Worm (Caenorhabditis elegans) whole organism, early embryonic: ENCODE measurements around the gene C50E3.11.

ENCODE experiments used
- B0310.2 ChIP-seq: sonication (generic microtip); optimal IDR thresholded peaks from 2 replicates; lab custom pipeline; 2016; ENCODE audit warnings: mild to moderate bottlenecking, missing genetic modification characterization, missing compliant biosample characterization
- ama-1 ChIP-seq: fragments of 150-350 bp; optimal IDR thresholded peaks from 2 replicates; lab custom pipeline; 2014
- ceh-13 ChIP-seq: fragments of 200-800 bp; sonication (Bioruptor generic); optimal IDR thresholded peaks from 2 replicates; lab custom pipeline; 2018; ENCODE audit warnings: mild to moderate bottlenecking, missing genetic modification characterization, missing compliant biosample characterization
- ceh-36 ChIP-seq: sonication (generic microtip); optimal IDR thresholded peaks from 2 replicates; lab custom pipeline; 2016; ENCODE audit warnings: missing genetic modification characterization, inconsistent platforms, missing compliant biosample characterization
- ets-7 ChIP-seq: sonication (generic microtip); optimal IDR thresholded peaks from 2 replicates; lab custom pipeline; 2016; ENCODE audit warnings: missing genotype, missing genetic modification characterization, missing compliant biosample characterization
- flt-1 ChIP-seq: fragments of 200-800 bp; sonication (Bioruptor generic); IDR thresholded peaks from 2 replicates; pipeline ENCODE4 v1.3.6; 2022; ENCODE audit warnings: missing genetic modification characterization, missing compliant biosample characterization
- hmbx-1 ChIP-seq: sonication (generic microtip); optimal IDR thresholded peaks from 2 replicates; lab custom pipeline; 2016; ENCODE audit warnings: mild to moderate bottlenecking, missing genetic modification characterization, missing compliant biosample characterization
- hmg-4 ChIP-seq: fragments of 200-800 bp; sonication (Bioruptor generic); optimal IDR thresholded peaks from 2 replicates; lab custom pipeline; 2018; ENCODE audit warnings: mild to moderate bottlenecking, missing genetic modification characterization, missing compliant biosample characterization
- hnd-1 ChIP-seq: sonication (generic microtip); optimal IDR thresholded peaks from 2 replicates; lab custom pipeline; 2016; ENCODE audit warnings: missing genetic modification characterization, missing compliant biosample characterization
- scrt-1 ChIP-seq: fragments of 200-800 bp; sonication (Bioruptor generic); IDR thresholded peaks from 2 replicates; pipeline ENCODE4 v1.3.6; 2022; ENCODE audit warnings: missing genetic modification characterization, missing compliant biosample characterization
- sea-1 ChIP-seq: fragments of 200-800 bp; sonication (Bioruptor generic); conservative IDR thresholded peaks from 2 replicates; pipeline ENCODE4 v1.3.6; 2022; ENCODE audit warnings: missing genetic modification characterization, missing compliant biosample characterization
- tbx-11 ChIP-seq: fragments of 200-800 bp; sonication (Bioruptor generic); IDR thresholded peaks from 2 replicates; pipeline ENCODE4 v1.3.6; 2022; ENCODE audit warnings: missing genetic modification characterization, missing compliant biosample characterization
- tbx-37 ChIP-seq: fragments of 200-800 bp; sonication (Bioruptor generic); conservative IDR thresholded peaks from 2 replicates; pipeline ENCODE4 v1.3.6; 2022; ENCODE audit warnings: missing genetic modification reagents, missing genetic modification characterization, missing compliant biosample characterization
- tra-4 ChIP-seq: sonication (generic microtip); optimal IDR thresholded peaks from 2 replicates; lab custom pipeline; 2017; ENCODE audit warnings: missing genetic modification characterization, missing compliant biosample characterization

- no peak for TF ChIP-seq tra-4 (tag; lab: Kevin White, UChicago)
- TF ChIP-seq ceh-13 (GFP tag; lab: Kevin White, UChicago): no peak
- no peak for TF ChIP-seq ets-7 (tag; lab: Kevin White, UChicago)
- no peak for TF ChIP-seq flt-1 (GFP tag; lab: Robert Waterston, UW)
- no peak for TF ChIP-seq hnd-1
- no peak for TF ChIP-seq ama-1 (lab: Kevin White, UChicago)
- no peak for TF ChIP-seq tbx-11
- no peak for TF ChIP-seq sea-1 (GFP tag; lab: Robert Waterston, UW)
- no peak for TF ChIP-seq hmbx-1 (tag; lab: Kevin White, UChicago)
- TF ChIP-seq tbx-37: no peak
- no peak for TF ChIP-seq ceh-36
- TF ChIP-seq hmg-4 (GFP tag; lab: Kevin White, UChicago): no peak
- TF ChIP-seq scrt-1 (GFP tag; lab: Robert Waterston, UW): no peak
- TF ChIP-seq B0310.2 (tag; lab: Kevin White, UChicago): no peak
Measured at ce11 chrV:7634657-7635056, 31.4 kb upstream of the C50E3.11 start, which contains the start of gene srd-31.
